Worm (Caenorhabditis elegans) whole organism, early embryonic: ENCODE measurements around the gene K08D8.7.

Experiments used
- B0310.2 ChIP-seq: sonication (generic microtip); optimal IDR thresholded peaks from 2 replicates; lab custom pipeline; 2016; ENCODE audit warnings: mild to moderate bottlenecking, missing genetic modification characterization, missing compliant biosample characterization
- F13C5.2 ChIP-seq: sonication (generic microtip); optimal IDR thresholded peaks from 2 replicates; lab custom pipeline; 2017; ENCODE audit warnings: mild to moderate bottlenecking, missing genetic modification characterization, inconsistent platforms, missing compliant biosample characterization
- aly-1 ChIP-seq: sonication (generic microtip); optimal IDR thresholded peaks from 2 replicates; lab custom pipeline; 2016; ENCODE audit warnings: missing genetic modification characterization, missing compliant biosample characterization
- ama-1 ChIP-seq: fragments of 150-350 bp; optimal IDR thresholded peaks from 2 replicates; lab custom pipeline; 2014
- ceh-13 ChIP-seq: fragments of 200-800 bp; sonication (Bioruptor generic); optimal IDR thresholded peaks from 2 replicates; lab custom pipeline; 2018; ENCODE audit warnings: mild to moderate bottlenecking, missing genetic modification characterization, missing compliant biosample characterization
- flt-1 ChIP-seq: fragments of 200-800 bp; sonication (Bioruptor generic); IDR thresholded peaks from 2 replicates; pipeline ENCODE4 v1.3.6; 2022; ENCODE audit warnings: missing genetic modification characterization, missing compliant biosample characterization
- hmg-4 ChIP-seq: fragments of 200-800 bp; sonication (Bioruptor generic); optimal IDR thresholded peaks from 2 replicates; lab custom pipeline; 2018; ENCODE audit warnings: mild to moderate bottlenecking, missing genetic modification characterization, missing compliant biosample characterization
- hnd-1 ChIP-seq: sonication (generic microtip); optimal IDR thresholded peaks from 2 replicates; lab custom pipeline; 2016; ENCODE audit warnings: missing genetic modification characterization, missing compliant biosample characterization
- pes-1 ChIP-seq: fragments of 200-800 bp; sonication (Bioruptor generic); IDR thresholded peaks from 2 replicates; pipeline ENCODE4 v1.3.6; 2022; ENCODE audit warnings: missing genetic modification reagents, missing genetic modification characterization, missing compliant biosample characterization
- scrt-1 ChIP-seq: fragments of 200-800 bp; sonication (Bioruptor generic); IDR thresholded peaks from 2 replicates; pipeline ENCODE4 v1.3.6; 2022; ENCODE audit warnings: missing genetic modification characterization, missing compliant biosample characterization
- tbx-37 ChIP-seq: fragments of 200-800 bp; sonication (Bioruptor generic); conservative IDR thresholded peaks from 2 replicates; pipeline ENCODE4 v1.3.6; 2022; ENCODE audit warnings: missing genetic modification reagents, missing genetic modification characterization, missing compliant biosample characterization
- tra-4 ChIP-seq: sonication (generic microtip); optimal IDR thresholded peaks from 2 replicates; lab custom pipeline; 2017; ENCODE audit warnings: missing genetic modification characterization, missing compliant biosample characterization

DNA sequence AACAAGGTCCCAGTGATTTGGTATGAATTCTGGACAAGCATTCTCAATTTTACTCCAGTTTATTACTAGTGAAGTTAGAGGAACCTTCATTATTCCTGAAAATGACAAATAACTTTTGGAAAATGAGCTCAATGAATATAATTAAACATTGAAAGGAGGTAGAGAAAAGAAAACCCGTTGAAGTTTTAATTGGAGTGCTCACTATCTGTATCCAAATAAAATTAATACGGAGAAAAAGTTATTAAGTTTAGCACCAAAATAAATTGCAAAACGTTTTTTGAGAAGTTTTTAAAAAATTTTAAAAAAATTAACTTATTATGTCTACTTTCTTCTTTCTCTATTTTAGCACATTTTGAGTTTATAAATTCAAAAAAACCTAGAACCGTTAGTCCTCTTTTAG is 49.9 kb downstream of the K08D8.7 start, which contains the start of gene F55G11.1:
- TF ChIP-seq F13C5.2, result no peak
- TF ChIP-seq ama-1 (lab: Kevin White, UChicago), result no peak
- TF ChIP-seq tbx-37 (GFP tag; lab: Robert Waterston, UW), result no peak
- TF ChIP-seq hnd-1 (tag; lab: Kevin White, UChicago), result no peak
- no peak for TF ChIP-seq ceh-13 (GFP tag; lab: Kevin White, UChicago)
- no peak for TF ChIP-seq B0310.2 (tag; lab: Kevin White, UChicago)
- TF ChIP-seq flt-1 (GFP tag; lab: Robert Waterston, UW), result no peak
- no peak for TF ChIP-seq aly-1 (tag; lab: Kevin White, UChicago)
- TF ChIP-seq hmg-4 (GFP tag; lab: Kevin White, UChicago), result no peak
- no peak for TF ChIP-seq scrt-1
- TF ChIP-seq pes-1 (GFP tag; lab: Robert Waterston, UW), result no peak
- TF ChIP-seq tra-4, result no peak
